Worm (Caenorhabditis elegans) whole organism, L3 larva: ENCODE results near the gene F57A10.2.

Experiments used
- ZK546.5 ChIP-seq: sonication (generic microtip); optimal IDR thresholded peaks from 2 replicates; lab custom pipeline; 2017; ENCODE audit warnings: missing biosample characterization, missing genetic modification characterization
- jun-1 ChIP-seq: fragments of 150-350 bp; optimal IDR thresholded peaks from 2 replicates; lab custom pipeline; 2014; ENCODE audit warnings: missing biosample characterization, missing genetic modification reagents, missing genetic modification characterization
- mdl-1 ChIP-seq: fragments of 150-350 bp; optimal IDR thresholded peaks from 2 replicates; lab custom pipeline; 2014; ENCODE audit warnings: missing biosample characterization, missing genetic modification characterization

- TF ChIP-seq ZK546.5 (tag; lab: Kevin White, UChicago) (no peak), mdl-1 (tag; lab: Kevin White, UChicago) (no peak), jun-1 (tag; lab: Kevin White, UChicago) (no peak)
Measured at ce11 chrV:15773941-15774340, 7.6 kb downstream of the F57A10.2 start.
